Comparison of ENCODE assay signal across 7 worm cellular contexts in the genomic region with DNA sequence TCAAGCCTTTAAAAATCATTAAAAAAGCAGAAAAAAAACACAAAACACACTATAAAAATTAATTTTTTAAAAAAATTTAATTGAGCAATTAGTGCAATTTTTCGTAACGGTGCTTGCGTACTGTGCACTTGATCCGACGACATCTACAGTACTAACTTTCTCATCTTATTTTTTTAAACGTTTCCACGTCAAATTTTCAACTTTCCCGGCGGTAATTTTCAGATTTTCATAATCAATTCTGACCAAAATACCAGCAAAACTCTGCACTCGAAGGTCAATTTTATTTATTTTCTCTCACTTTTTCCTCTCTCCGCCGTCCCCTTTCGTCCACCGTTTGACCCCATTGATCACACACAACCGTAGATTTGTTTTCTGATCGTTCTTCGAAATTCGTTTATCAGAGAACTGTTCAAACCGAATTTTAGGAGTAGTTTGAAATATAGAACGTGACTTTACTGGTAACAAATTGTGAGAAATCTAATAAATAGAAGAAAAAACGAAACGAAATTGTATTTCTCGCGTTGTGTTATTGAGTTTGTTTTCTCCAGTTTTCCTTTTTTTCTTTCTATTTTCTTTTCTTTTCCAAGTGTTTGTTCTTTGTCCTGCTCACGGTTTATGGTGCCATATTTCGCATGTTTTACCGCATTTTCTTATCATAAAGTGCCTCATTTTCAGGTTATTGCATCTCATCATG.
TF ChIP-seq lines count a peak whose summit lies in the region.

A gene (plus strand): TSS at position 676 of the 694 bp plus-strand sequence.

TF ChIP-seq in whole organism, L1 larva, 84 proteins besides CTCF, POLR2A, EP300 and RAD21 (continues in another document):
- TF ChIP-seq fos-1 (tag; optimal IDR thresholded peaks at IDR 0.05; lab: Kevin White, UChicago) (no peak), fkh-8 (tag; optimal IDR thresholded peaks at IDR 0.05; lab: Kevin White, UChicago) (no peak), snu-23 (GFP tag; optimal IDR thresholded peaks at IDR 0.05; lab: Kevin White, UChicago) (peak; percentile 8), isw-1 (GFP tag; IDR thresholded peaks at IDR 0.05; lab: Robert Waterston, UW) (no peak), nhr-19 (GFP tag; conservative IDR thresholded peaks at IDR 0.05; lab: Robert Waterston, UW) (peak; percentile 44), mef-2 (tag; optimal IDR thresholded peaks at IDR 0.05; lab: Kevin White, UChicago) (no peak), hpl-2 (GFP tag; optimal IDR thresholded peaks at IDR 0.05; lab: Kevin White, UChicago) (no peak), ztf-11 (tag; optimal IDR thresholded peaks at IDR 0.05; lab: Kevin White, UChicago) (no peak), efl-1 (optimal IDR thresholded peaks at IDR 0.05; lab: Kevin White, UChicago) (peak in 1 of 2 experiments; percentile 14), efl-1 (GFP tag; optimal IDR thresholded peaks at IDR 0.05 in 1 of 2; lab: Kevin White, UChicago) (peak in 1 of 2 experiments; percentile 76), nhr-12 (tag; optimal IDR thresholded peaks at IDR 0.05; lab: Kevin White, UChicago) (no peak), lin-14 (GFP tag; optimal IDR thresholded peaks at IDR 0.05; lab: Kevin White, UChicago) (peak; percentile 65)

TF ChIP-seq in whole organism, L2 larva, 48 proteins besides CTCF, POLR2A, EP300 and RAD21 (continues in another document):
- no peak for TF ChIP-seq unc-55 (GFP tag; optimal IDR thresholded peaks at IDR 0.05; lab: Kevin White, UChicago)
- TF ChIP-seq fos-1 (tag; optimal IDR thresholded peaks at IDR 0.05; lab: Kevin White, UChicago): no peak
- TF ChIP-seq elt-1 (tag; optimal IDR thresholded peaks at IDR 0.05; lab: Kevin White, UChicago): no peak
- TF ChIP-seq blmp-1 (tag; optimal IDR thresholded peaks at IDR 0.05; lab: Kevin White, UChicago; ENCODE audit: insufficient read depth): no peak
- no peak for TF ChIP-seq gmeb-1 (tag; optimal IDR thresholded peaks at IDR 0.05; lab: Kevin White, UChicago)
- TF ChIP-seq egl-27 (tag; optimal IDR thresholded peaks at IDR 0.05; lab: Kevin White, UChicago): no peak
- no peak for TF ChIP-seq nhr-23 (tag; optimal IDR thresholded peaks at IDR 0.05; lab: Kevin White, UChicago)
- no peak for TF ChIP-seq zag-1 (tag; optimal IDR thresholded peaks at IDR 0.05; lab: Kevin White, UChicago)
- no peak for TF ChIP-seq nhr-237 (tag; optimal IDR thresholded peaks at IDR 0.05; lab: Kevin White, UChicago)
- TF ChIP-seq R02D3.7 (tag; optimal IDR thresholded peaks at IDR 0.05; lab: Kevin White, UChicago): no peak
- TF ChIP-seq elt-3 (tag; optimal IDR thresholded peaks at IDR 0.05; lab: Kevin White, UChicago): no peak
- no peak for TF ChIP-seq nhr-11 (tag; optimal IDR thresholded peaks at IDR 0.05; lab: Kevin White, UChicago)
- TF ChIP-seq sma-3 (GFP tag; optimal IDR thresholded peaks at IDR 0.05; lab: Kevin White, UChicago): no peak

TF ChIP-seq in whole organism, L3 larva, 47 proteins besides CTCF, POLR2A, EP300 and RAD21 (continues in another document):
- TF ChIP-seq hmg-11 (tag; optimal IDR thresholded peaks at IDR 0.05; lab: Kevin White, UChicago): peak; percentile 14
- TF ChIP-seq ztf-4 (tag; optimal IDR thresholded peaks at IDR 0.05; lab: Kevin White, UChicago): no peak
- TF ChIP-seq fkh-10 (GFP tag; optimal IDR thresholded peaks at IDR 0.05; lab: Kevin White, UChicago): peak; percentile 19
- no peak for TF ChIP-seq daf-12 (tag; optimal IDR thresholded peaks at IDR 0.05; lab: Kevin White, UChicago)
- TF ChIP-seq elt-1 (tag; optimal IDR thresholded peaks at IDR 0.05; lab: Kevin White, UChicago): no peak
- TF ChIP-seq nhr-23 (tag; optimal IDR thresholded peaks at IDR 0.05; lab: Kevin White, UChicago): no peak
- peak; percentile 26 for TF ChIP-seq ama-1 (optimal IDR thresholded peaks at IDR 0.05; lab: Kevin White, UChicago)
- no peak for TF ChIP-seq sea-2 (GFP tag; optimal IDR thresholded peaks at IDR 0.05; lab: Kevin White, UChicago)
- no peak for TF ChIP-seq elt-3 (tag; optimal IDR thresholded peaks at IDR 0.05; lab: Kevin White, UChicago)
- TF ChIP-seq nhr-43 (tag; optimal IDR thresholded peaks at IDR 0.05; lab: Kevin White, UChicago; ENCODE audit: poor library complexity, severe bottlenecking): peak; percentile 2
- TF ChIP-seq nhr-11 (tag; optimal IDR thresholded peaks at IDR 0.05; lab: Kevin White, UChicago): no peak
- no peak for TF ChIP-seq mml-1 (tag; optimal IDR thresholded peaks at IDR 0.05; lab: Kevin White, UChicago)

TF ChIP-seq in whole organism, L4 larva, 104 proteins besides CTCF, POLR2A, EP300 and RAD21 (continues in another document):
- TF ChIP-seq ctbp-1 (GFP tag; IDR thresholded peaks at IDR 0.05; lab: Robert Waterston, UW) (no peak), ztf-7 (tag; optimal IDR thresholded peaks at IDR 0.05; lab: Kevin White, UChicago) (no peak), gei-8 (GFP tag; optimal IDR thresholded peaks at IDR 0.05; lab: Kevin White, UChicago) (peak; percentile 7), Y48G9A.11 (GFP tag; IDR thresholded peaks at IDR 0.05; lab: Robert Waterston, UW) (0 out of 2 replicates have a peak, but pooled peaks have one; percentile 25), Y105C5A.15 (GFP tag; IDR thresholded peaks at IDR 0.05; lab: Robert Waterston, UW) (no peak), daf-16 (GFP tag; optimal IDR thresholded peaks at IDR 0.05; lab: Kevin White, UChicago) (no peak), daf-16 (tag; optimal IDR thresholded peaks at IDR 0.05; lab: Kevin White, UChicago) (peak; percentile 4), nhr-6 (tag; optimal IDR thresholded peaks at IDR 0.05; lab: Kevin White, UChicago) (no peak), zfp-3 (GFP tag; conservative IDR thresholded peaks at IDR 0.05; lab: Robert Waterston, UW) (0 out of 2 replicates have a peak, but pooled peaks have one; percentile 19), nhr-42 (GFP tag; IDR thresholded peaks at IDR 0.05; lab: Robert Waterston, UW) (no peak), ces-1 (GFP tag; optimal IDR thresholded peaks at IDR 0.05; lab: Kevin White, UChicago) (peak; percentile 87)

TF ChIP-seq in whole organism, late embryonic, 69 proteins besides CTCF, POLR2A, EP300 and RAD21:
- TF ChIP-seq unc-42 (tag; optimal IDR thresholded peaks at IDR 0.05; lab: Kevin White, UChicago) (peak; percentile 83), syd-9 (tag; optimal IDR thresholded peaks at IDR 0.05; lab: Kevin White, UChicago) (no peak)

TF ChIP-seq in whole organism, mixed stage, embryonic, 35 proteins besides CTCF, POLR2A, EP300 and RAD21:
- TF ChIP-seq ces-1 (GFP tag; optimal IDR thresholded peaks at IDR 0.05; lab: Kevin White, UChicago) (peak; percentile 73), nhr-12 (tag; optimal IDR thresholded peaks at IDR 0.05; lab: Kevin White, UChicago) (no peak), ceh-43 (GFP tag; optimal IDR thresholded peaks at IDR 0.05; lab: Kevin White, UChicago) (peak; percentile 35), ceh-39 (tag; optimal IDR thresholded peaks at IDR 0.05; lab: Kevin White, UChicago) (no peak)

TF ChIP-seq in whole organism, young adult, 124 proteins besides CTCF, POLR2A, EP300 and RAD21:
- TF ChIP-seq efl-1 (GFP tag; optimal IDR thresholded peaks at IDR 0.05; lab: Kevin White, UChicago) (peak; percentile 69), nfyb-1 (GFP tag; IDR thresholded peaks at IDR 0.05; lab: Robert Waterston, UW) (0 out of 2 replicates have a peak, but pooled peaks have one; percentile 63), madf-8 (GFP tag; conservative IDR thresholded peaks at IDR 0.05; lab: Robert Waterston, UW) (peak; percentile 41; the same call in 1 of the 2 replicates), ccch-3 (GFP tag; optimal IDR thresholded peaks at IDR 0.05; lab: Kevin White, UChicago) (no peak), zim-3 (tag; optimal IDR thresholded peaks at IDR 0.05; lab: Kevin White, UChicago) (no peak), die-1 (tag; optimal IDR thresholded peaks at IDR 0.05; lab: Kevin White, UChicago) (no peak), ztf-3 (GFP tag; optimal IDR thresholded peaks at IDR 0.05; lab: Kevin White, UChicago) (no peak), dpl-1 (GFP tag; optimal IDR thresholded peaks at IDR 0.05; lab: Kevin White, UChicago) (peak; percentile 40), chd-7 (tag; optimal IDR thresholded peaks at IDR 0.05; lab: Kevin White, UChicago) (no peak), cebp-2 (GFP tag; IDR thresholded peaks at IDR 0.05; lab: Robert Waterston, UW) (no peak), ceh-100 (GFP tag; IDR thresholded peaks at IDR 0.05; lab: Robert Waterston, UW) (no peak), madf-3 (GFP tag; IDR thresholded peaks at IDR 0.05; lab: Robert Waterston, UW) (0 out of 2 replicates have a peak, but pooled peaks have one; percentile 22), hlh-12 (tag; optimal IDR thresholded peaks at IDR 0.05; lab: Kevin White, UChicago) (no peak), lin-40 (tag; optimal IDR thresholded peaks at IDR 0.05; lab: Kevin White, UChicago) (peak; percentile 19), D2030.7 (GFP tag; IDR thresholded peaks at IDR 0.05; lab: Robert Waterston, UW) (0 out of 2 replicates have a peak, but pooled peaks have one; percentile 15), madf-6 (GFP tag; IDR thresholded peaks at IDR 0.05; lab: Robert Waterston, UW) (peak; percentile 76), dpff-1 (tag; optimal IDR thresholded peaks at IDR 0.05; lab: Kevin White, UChicago) (no peak), hrde-1 (tag; optimal IDR thresholded peaks at IDR 0.05; lab: Kevin White, UChicago; ENCODE audit: borderline replicate concordance) (no peak), sdz-38 (tag; optimal IDR thresholded peaks at IDR 0.05; lab: Kevin White, UChicago) (no peak), pbrm-1 (GFP tag; IDR thresholded peaks at IDR 0.05; lab: Robert Waterston, UW) (no peak), F33H1.4 (GFP tag; IDR thresholded peaks at IDR 0.05; lab: Robert Waterston, UW) (peak; percentile 35), K12H6.12 (tag; optimal IDR thresholded peaks at IDR 0.05; lab: Kevin White, UChicago) (peak; percentile 53), ama-1 (optimal IDR thresholded peaks at IDR 0.05; lab: Kevin White, UChicago) (peak; percentile 11), ama-1 (GFP tag; optimal IDR thresholded peaks at IDR 0.05; lab: Kevin White, UChicago) (no peak), lsl-1 (GFP tag; optimal IDR thresholded peaks at IDR 0.05; lab: Kevin White, UChicago) (peak; percentile 59), F52B5.7 (tag; optimal IDR thresholded peaks at IDR 0.05; lab: Kevin White, UChicago) (peak; percentile 30)
